Worm (Caenorhabditis elegans) whole organism, L2 larva: ENCODE data around the gene gsr-1.

Experiments used
- F13H6.1 ChIP-seq: sonication (generic microtip); optimal IDR thresholded peaks from 2 replicates; lab custom pipeline; 2016; ENCODE audit warnings: missing genetic modification characterization, missing compliant biosample characterization
- aly-2 ChIP-seq: fragments of 150-350 bp; optimal IDR thresholded peaks from 2 replicates; lab custom pipeline; 2014; ENCODE audit warnings: missing biosample characterization, missing genetic modification characterization
- blmp-1 ChIP-seq: sonication (generic microtip); optimal IDR thresholded peaks from 2 replicates; lab custom pipeline; 2017; ENCODE audit warnings: missing genetic modification characterization, mild to moderate bottlenecking, missing compliant biosample characterization, antibody characterized with exemption, moderate library complexity; ENCODE audit not compliant: insufficient read depth
- mab-5 ChIP-seq: fragments of 150-350 bp; optimal IDR thresholded peaks from 2 replicates; lab custom pipeline; 2014; ENCODE audit warnings: missing biosample characterization, missing genetic modification characterization
- sma-9 ChIP-seq, 2 experiments: fragments of 150-350 bp in 1 of 2; sonication (generic microtip) in 1 of 2; optimal IDR thresholded peaks; 2 replicates each; lab custom pipeline; 2014 to 2016; ENCODE audit warnings: missing genetic modification characterization in 2 of 2, mild to moderate bottlenecking in 1 of 2, missing biosample characterization in 1 of 2, missing compliant biosample characterization in 1 of 2, missing genetic modification reagents in 1 of 2, moderate library complexity in 1 of 2
- unc-62 ChIP-seq: fragments of 150-350 bp; optimal IDR thresholded peaks from 2 replicates; lab custom pipeline; 2014; ENCODE audit warnings: missing biosample characterization, missing genetic modification reagents, missing genetic modification characterization

DNA sequence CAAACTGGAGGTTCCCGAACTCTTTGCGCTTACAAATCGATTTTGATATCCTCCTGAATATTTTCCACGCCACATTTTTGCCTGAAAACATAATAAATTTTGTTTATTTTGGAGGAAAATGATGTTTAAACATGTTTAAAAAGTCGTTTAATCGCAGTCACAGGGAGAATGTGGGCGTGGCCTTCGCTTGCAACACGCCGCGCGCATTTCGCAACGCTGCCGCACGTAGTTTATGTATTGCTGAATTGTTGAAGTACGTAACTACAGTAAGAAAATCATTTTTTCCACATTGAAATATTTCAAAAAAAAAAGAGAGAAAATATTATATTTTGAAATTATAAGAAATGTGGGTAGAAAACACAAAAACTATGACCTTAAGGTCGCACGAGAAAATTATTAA is 13.5 kb downstream of the gsr-1 start, which contains the start of gene C46F11.4:
- TF ChIP-seq mab-5 (tag; lab: Kevin White, UChicago) (no peak), blmp-1 (tag; lab: Kevin White, UChicago) (no peak), unc-62 (GFP tag; lab: Kevin White, UChicago) (no peak), aly-2 (tag; lab: Kevin White, UChicago) (no peak), sma-9 (GFP tag; optimal IDR thresholded peaks at IDR 0.05; lab: Kevin White, UChicago) (no peak), sma-9 (tag; optimal IDR thresholded peaks at IDR 0.05; lab: Kevin White, UChicago) (no peak), F13H6.1 (peak; percentile 53)
